Fruit fly (Drosophila melanogaster) whole organism, prepupa: ENCODE measurements around the gene sturkopf.

Source experiments
- Blimp-1 ChIP-seq: fragments of 200-800 bp; sonication (Bioruptor generic); optimal IDR thresholded peaks from 3 replicates; lab custom pipeline; 2017; ENCODE audit warnings: missing biosample characterization, missing genetic modification characterization, mild to moderate bottlenecking, moderate library complexity, missing genetic modification reagents
- CG34406 ChIP-seq: fragments of 200-800 bp; sonication (Bioruptor generic); optimal IDR thresholded peaks from 3 replicates; lab custom pipeline; 2016; ENCODE audit warnings: missing biosample characterization, missing genetic modification characterization
- CG6276 ChIP-seq: fragments of 200-800 bp; sonication (Bioruptor generic); optimal IDR thresholded peaks from 2 replicates; lab custom pipeline; 2017; ENCODE audit warnings: missing biosample characterization, mild to moderate bottlenecking, missing genetic modification characterization
- CG7368 ChIP-seq: fragments of 200-800 bp; sonication (Bioruptor generic); optimal IDR thresholded peaks from 3 replicates; lab custom pipeline; 2016; ENCODE audit warnings: missing biosample characterization, missing genetic modification characterization
- CG8632 ChIP-seq: fragments of 200-800 bp; sonication (Bioruptor generic); optimal IDR thresholded peaks from 3 replicates; lab custom pipeline; 2016; ENCODE audit warnings: missing biosample characterization, missing genetic modification characterization
- Ets96B ChIP-seq: fragments of 200-800 bp; optimal IDR thresholded peaks from 2 replicates; lab custom pipeline; 2019; ENCODE audit warnings: missing biosample characterization, mild to moderate bottlenecking, missing genetic modification characterization, moderate library complexity
- Hr39 ChIP-seq: fragments of 200-800 bp; sonication (Bioruptor generic); optimal IDR thresholded peaks from 2 replicates; lab custom pipeline; 2016; ENCODE audit warnings: missing biosample characterization, missing genetic modification characterization
- Lpt ChIP-seq: fragments of 200-800 bp; sonication (Bioruptor generic); optimal IDR thresholded peaks from 3 replicates; lab custom pipeline; 2016; ENCODE audit warnings: missing biosample characterization, missing genetic modification characterization
- dac ChIP-seq: fragments of 200-800 bp; sonication (Bioruptor generic); optimal IDR thresholded peaks from 2 replicates; lab custom pipeline; 2017; ENCODE audit warnings: missing biosample characterization, mild to moderate bottlenecking, missing genetic modification characterization
- net ChIP-seq: fragments of 200-800 bp; sonication (Bioruptor generic); optimal IDR thresholded peaks from 3 replicates; lab custom pipeline; 2016; ENCODE audit warnings: missing biosample characterization, missing genetic modification characterization
- spab ChIP-seq: fragments of 200-800 bp; sonication (Bioruptor generic); optimal IDR thresholded peaks from 2 replicates; lab custom pipeline; 2017; ENCODE audit warnings: missing biosample characterization, mild to moderate bottlenecking, missing genetic modification characterization, missing genetic modification reagents

- TF ChIP-seq CG8632, result peak; percentile 78
- peak; percentile 54 for TF ChIP-seq Ets96B (tag; lab: Kevin White, UChicago)
- TF ChIP-seq CG34406, result peak; percentile 70
- TF ChIP-seq CG6276, result no peak
- peak; percentile 21 for TF ChIP-seq spab (GFP tag; lab: Kevin White, UChicago)
- peak; percentile 45 for TF ChIP-seq Blimp-1 (GFP tag; lab: Kevin White, UChicago)
- TF ChIP-seq CG7368 (GFP tag; lab: Kevin White, UChicago), result no peak
- TF ChIP-seq Lpt, result peak; percentile 64
- no peak for TF ChIP-seq dac
- peak; percentile 75 for TF ChIP-seq net (GFP tag; lab: Kevin White, UChicago)
- peak; percentile 83 for TF ChIP-seq Hr39
Measured at dm6 chr3L:1313039-1313766, at the start of gene sturkopf, which contains the start of gene Herc4.
